Worm (Caenorhabditis elegans): ENCODE data around the gene B0563.6.

B0563.6 gene

ce11 chrX:9182140-9182539, 44.6 kb downstream of the B0563.6 start, which contains the start of gene Y81B9A.3:
Y81B9A.3 (plus strand) TSS chrX:9182440.
- TF ChIP-seq flt-1 (GFP tag; IDR thresholded peaks at IDR 0.05) (no peak), med-1 (GFP tag; optimal IDR thresholded peaks at IDR 0.05; ENCODE audit: insufficient read depth) (no peak), cog-1 (tag; optimal IDR thresholded peaks at IDR 0.05) (no peak)

- TF ChIP-seq ztf-29 (GFP tag; IDR thresholded peaks at IDR 0.05) (no peak), ref-1 (GFP tag; conservative IDR thresholded peaks at IDR 0.05) (no peak), T22C8.4 (GFP tag; IDR thresholded peaks at IDR 0.05) (no peak), klf-2 (GFP tag; conservative IDR thresholded peaks at IDR 0.05) (no peak), ztf-23 (GFP tag; IDR thresholded peaks at IDR 0.05) (no peak), cog-1 (tag; optimal IDR thresholded peaks at IDR 0.05) (no peak), med-1 (GFP tag; optimal IDR thresholded peaks at IDR 0.05; ENCODE audit: insufficient read depth) (no peak), flt-1 (GFP tag; IDR thresholded peaks at IDR 0.05) (no peak), tab-1 (GFP tag; IDR thresholded peaks at IDR 0.05) (no peak)
Measured at ce11 chrX:9183836-9184235, 46.3 kb downstream of the B0563.6 start, which contains the start of gene Y81B9A.2. Y81B9A.2 (plus strand) TSS chrX:9184136.

- TF ChIP-seq flt-1 (GFP tag; IDR thresholded peaks at IDR 0.05), result 0 out of 2 replicates have a peak, but pooled peaks have one; percentile 6
- TF ChIP-seq tab-1 (GFP tag; IDR thresholded peaks at IDR 0.05), result no peak
Measured at ce11 chrX:9191795-9192494, 54.4 kb downstream of the B0563.6 start, which contains the start of gene Y81B9A.1. Y81B9A.1 (plus strand) TSS chrX:9192444.

ce11 chrX:9194081-9194480, 56.6 kb downstream of the B0563.6 start:
- TF ChIP-seq klf-2 (GFP tag; conservative IDR thresholded peaks at IDR 0.05), result no peak
- TF ChIP-seq T22C8.4 (GFP tag; IDR thresholded peaks at IDR 0.05), result no peak
- no peak for TF ChIP-seq med-1 (GFP tag; optimal IDR thresholded peaks at IDR 0.05; ENCODE audit: insufficient read depth)
- no peak for TF ChIP-seq ztf-29 (GFP tag; IDR thresholded peaks at IDR 0.05)
- no peak for TF ChIP-seq tab-1 (GFP tag; IDR thresholded peaks at IDR 0.05)
- TF ChIP-seq ref-1 (GFP tag; conservative IDR thresholded peaks at IDR 0.05), result no peak
- no peak for TF ChIP-seq ztf-23 (GFP tag; IDR thresholded peaks at IDR 0.05)
- no peak for TF ChIP-seq cog-1 (tag; optimal IDR thresholded peaks at IDR 0.05)
- no peak for TF ChIP-seq flt-1 (GFP tag; IDR thresholded peaks at IDR 0.05)

All from whole organism, midembryonic.